Fruit fly (Drosophila melanogaster) whole organism, prepupa: ENCODE measurements around the gene Hr96.

ENCODE experiments used
- Blimp-1 ChIP-seq: fragments of 200-800 bp; sonication (Bioruptor generic); optimal IDR thresholded peaks from 3 replicates; lab custom pipeline; 2017; ENCODE audit warnings: missing biosample characterization, missing genetic modification characterization, mild to moderate bottlenecking, moderate library complexity, missing genetic modification reagents
- CG10669 ChIP-seq: fragments of 200-800 bp; sonication (Bioruptor generic); optimal IDR thresholded peaks from 3 replicates; lab custom pipeline; 2018; ENCODE audit warnings: missing biosample characterization, mild to moderate bottlenecking, missing genetic modification characterization, moderate library complexity
- CG11294 ChIP-seq: fragments of 200-800 bp; sonication (Bioruptor generic); IDR thresholded peaks from 2 replicates; pipeline ENCODE4 v1.3.6; 2022; ENCODE audit warnings: missing biosample characterization, missing genetic modification characterization
- CG11902 ChIP-seq: fragments of 200-800 bp; sonication (Bioruptor generic); optimal IDR thresholded peaks from 3 replicates; lab custom pipeline; 2016; ENCODE audit warnings: missing biosample characterization, missing genetic modification characterization
- CG15336 ChIP-seq: fragments of 200-800 bp; sonication (Bioruptor generic); IDR thresholded peaks from 2 replicates; pipeline ENCODE4 v1.3.6; 2022; ENCODE audit warnings: missing biosample characterization, missing genetic modification characterization
- CG1621 ChIP-seq: fragments of 200-800 bp; sonication (Bioruptor generic); optimal IDR thresholded peaks from 3 replicates; lab custom pipeline; 2018; ENCODE audit warnings: missing biosample characterization, mild to moderate bottlenecking, missing genetic modification characterization
- CG16779 ChIP-seq: fragments of 200-800 bp; sonication (Bioruptor generic); optimal IDR thresholded peaks from 3 replicates; lab custom pipeline; 2017; ENCODE audit warnings: missing biosample characterization, mild to moderate bottlenecking, missing genetic modification characterization
- CG3032 ChIP-seq: fragments of 200-800 bp; optimal IDR thresholded peaks from 2 replicates; lab custom pipeline; 2019; ENCODE audit warnings: missing biosample characterization, mild to moderate bottlenecking, missing genetic modification characterization, moderate library complexity
- CG31627 ChIP-seq: fragments of 200-800 bp; sonication (Bioruptor generic); optimal IDR thresholded peaks from 3 replicates; lab custom pipeline; 2016; ENCODE audit warnings: missing biosample characterization, missing genetic modification characterization
- CG32006 ChIP-seq: fragments of 200-800 bp; sonication (Bioruptor generic); optimal IDR thresholded peaks from 3 replicates; lab custom pipeline; 2017; ENCODE audit warnings: missing biosample characterization, mild to moderate bottlenecking, missing genetic modification characterization
- CG6276 ChIP-seq: fragments of 200-800 bp; sonication (Bioruptor generic); optimal IDR thresholded peaks from 2 replicates; lab custom pipeline; 2017; ENCODE audit warnings: missing biosample characterization, mild to moderate bottlenecking, missing genetic modification characterization
- CG6792 ChIP-seq: fragments of 200-800 bp; sonication (Bioruptor generic); optimal IDR thresholded peaks from 3 replicates; lab custom pipeline; 2016; ENCODE audit warnings: missing biosample characterization, missing genetic modification characterization
- CG6854 ChIP-seq: fragments of 200-800 bp; sonication (Bioruptor generic); optimal IDR thresholded peaks from 2 replicates; lab custom pipeline; 2017; ENCODE audit warnings: missing biosample characterization, mild to moderate bottlenecking, missing genetic modification characterization
- CG7368 ChIP-seq: fragments of 200-800 bp; sonication (Bioruptor generic); optimal IDR thresholded peaks from 3 replicates; lab custom pipeline; 2016; ENCODE audit warnings: missing biosample characterization, missing genetic modification characterization
- CG8119 ChIP-seq: fragments of 200-800 bp; sonication (Bioruptor generic); IDR thresholded peaks from 3 replicates; pipeline ENCODE4 v1.3.6; 2022; ENCODE audit warnings: missing biosample characterization, missing genetic modification characterization
- Eip75B ChIP-seq: fragments of 200-800 bp; sonication (Bioruptor generic); optimal IDR thresholded peaks from 3 replicates; lab custom pipeline; 2016; ENCODE audit warnings: missing biosample characterization, missing genetic modification characterization
- Eip78C ChIP-seq: fragments of 200-800 bp; sonication (Bioruptor generic); peaks from one replicate; lab custom pipeline; 2016; ENCODE audit warnings: missing biosample characterization, missing genetic modification characterization
- Eip93F ChIP-seq: fragments of 200-800 bp; sonication (Bioruptor generic); optimal IDR thresholded peaks from 2 replicates; lab custom pipeline; 2016; ENCODE audit warnings: missing biosample characterization, mild to moderate bottlenecking, missing genetic modification characterization
- Gug ChIP-seq: fragments of 200-800 bp; sonication (Bioruptor generic); IDR thresholded peaks from 2 replicates; pipeline ENCODE4 v1.3.6; 2022; ENCODE audit warnings: missing biosample characterization, missing genetic modification characterization
- Hr38 ChIP-seq: sonication (Bioruptor generic); optimal IDR thresholded peaks from 2 replicates; lab custom pipeline; 2016; ENCODE audit warnings: missing biosample characterization, missing genetic modification characterization
- Hr39 ChIP-seq: fragments of 200-800 bp; sonication (Bioruptor generic); optimal IDR thresholded peaks from 2 replicates; lab custom pipeline; 2016; ENCODE audit warnings: missing biosample characterization, missing genetic modification characterization
- Lpt ChIP-seq: fragments of 200-800 bp; sonication (Bioruptor generic); optimal IDR thresholded peaks from 3 replicates; lab custom pipeline; 2016; ENCODE audit warnings: missing biosample characterization, missing genetic modification characterization
- Met ChIP-seq: fragments of 200-800 bp; sonication (Bioruptor generic); optimal IDR thresholded peaks from 3 replicates; lab custom pipeline; 2016; ENCODE audit warnings: missing biosample characterization, missing genetic modification characterization
- Smox ChIP-seq: fragments of 200-800 bp; sonication (Bioruptor generic); optimal IDR thresholded peaks from 3 replicates; lab custom pipeline; 2016; ENCODE audit warnings: missing biosample characterization, missing genetic modification characterization
- Sox102F ChIP-seq: fragments of 200-800 bp; sonication (Bioruptor generic); optimal IDR thresholded peaks from 2 replicates; lab custom pipeline; 2016; ENCODE audit warnings: missing biosample characterization, mild to moderate bottlenecking, missing genetic modification characterization
- Sox14 ChIP-seq: fragments of 200-800 bp; sonication (Bioruptor generic); optimal IDR thresholded peaks from 3 replicates; lab custom pipeline; 2016; ENCODE audit warnings: missing biosample characterization, missing genetic modification characterization
- cyc ChIP-seq: fragments of 200-800 bp; sonication (Bioruptor generic); optimal IDR thresholded peaks from 3 replicates; lab custom pipeline; 2016; ENCODE audit warnings: missing biosample characterization, missing genetic modification characterization
- dsx ChIP-seq: fragments of 200-800 bp; optimal IDR thresholded peaks from 3 replicates; lab custom pipeline; 2019; ENCODE audit warnings: missing biosample characterization, mild to moderate bottlenecking, missing genetic modification characterization, moderate library complexity; ENCODE audit not compliant: poor library complexity, severe bottlenecking
- esn ChIP-seq: fragments of 200-800 bp; sonication (Bioruptor generic); optimal IDR thresholded peaks from 2 replicates; lab custom pipeline; 2016; ENCODE audit warnings: missing biosample characterization, mild to moderate bottlenecking, missing genetic modification characterization, moderate library complexity
- fd85E ChIP-seq: fragments of 200-800 bp; sonication (Bioruptor generic); optimal IDR thresholded peaks from 3 replicates; lab custom pipeline; 2016; ENCODE audit warnings: missing biosample characterization, missing genetic modification characterization
- lz ChIP-seq: fragments of 200-800 bp; sonication (Bioruptor generic); optimal IDR thresholded peaks from 3 replicates; lab custom pipeline; 2016; ENCODE audit warnings: missing biosample characterization, missing genetic modification characterization
- pdm3 ChIP-seq: fragments of 200-800 bp; sonication (Bioruptor generic); optimal IDR thresholded peaks from 3 replicates; lab custom pipeline; 2016; ENCODE audit warnings: missing biosample characterization, missing genetic modification characterization
- spab ChIP-seq: fragments of 200-800 bp; sonication (Bioruptor generic); optimal IDR thresholded peaks from 2 replicates; lab custom pipeline; 2017; ENCODE audit warnings: missing biosample characterization, mild to moderate bottlenecking, missing genetic modification characterization, missing genetic modification reagents
- ss ChIP-seq, 2 experiments: fragments of 200-800 bp; sonication (Bioruptor generic); optimal IDR thresholded peaks; 2 replicates in 1 of 2; 3 replicates in 1 of 2; lab custom pipeline; 2017 to 2018; ENCODE audit warnings: mild to moderate bottlenecking in 2 of 2, missing biosample characterization in 2 of 2, missing genetic modification characterization in 2 of 2, moderate library complexity in 1 of 2
- topi ChIP-seq: fragments of 200-800 bp; sonication (Bioruptor generic); optimal IDR thresholded peaks from 3 replicates; lab custom pipeline; 2016; ENCODE audit warnings: missing biosample characterization, missing genetic modification characterization

Hr96 gene

DNA sequence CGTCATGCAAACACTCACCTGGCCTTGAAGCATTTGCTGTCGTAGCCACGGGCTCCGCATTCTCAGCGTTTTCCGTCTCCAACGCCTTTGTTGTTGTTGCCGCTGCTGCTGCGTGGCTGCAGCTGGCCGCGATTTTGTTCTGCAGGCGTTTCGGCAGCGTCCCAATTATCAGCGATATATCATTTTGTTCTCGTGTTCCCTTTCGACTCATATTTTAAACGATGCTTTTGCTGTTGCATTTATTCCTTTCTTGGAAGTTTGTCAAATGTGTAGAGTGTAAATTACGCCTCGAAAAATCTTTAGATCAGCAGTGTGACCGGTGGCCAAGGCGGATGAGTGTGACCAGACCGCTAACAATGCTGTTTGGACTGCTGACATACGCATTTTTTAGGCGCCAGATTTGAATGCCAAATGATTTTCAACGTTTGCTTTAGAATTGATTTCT lies 8.1 kb downstream of the Hr96 start, which contains the start of gene Smg6:
Smg6 (minus strand) TSS at position 324 of the 445 bp plus-strand sequence.
- TF ChIP-seq spab (GFP tag; lab: Kevin White, UChicago) (no peak), Hr38 (GFP tag; lab: Kevin White, UChicago) (no peak), CG3032 (tag; lab: Kevin White, UChicago) (no peak)
- TF ChIP-seq, all 60 proteins: peak for 0

- TF ChIP-seq CG8119 (GFP tag; lab: Robert Waterston, UW): no peak
- TF ChIP-seq, all 60 proteins: peak for 0
These were observed 11.6 kb downstream of the Hr96 start, which contains the start of gene CG31115 for dm6 chr3R:25036644-25037043. TSS of gene CG31115 (plus strand) at chr3R:25036944.

DNA sequence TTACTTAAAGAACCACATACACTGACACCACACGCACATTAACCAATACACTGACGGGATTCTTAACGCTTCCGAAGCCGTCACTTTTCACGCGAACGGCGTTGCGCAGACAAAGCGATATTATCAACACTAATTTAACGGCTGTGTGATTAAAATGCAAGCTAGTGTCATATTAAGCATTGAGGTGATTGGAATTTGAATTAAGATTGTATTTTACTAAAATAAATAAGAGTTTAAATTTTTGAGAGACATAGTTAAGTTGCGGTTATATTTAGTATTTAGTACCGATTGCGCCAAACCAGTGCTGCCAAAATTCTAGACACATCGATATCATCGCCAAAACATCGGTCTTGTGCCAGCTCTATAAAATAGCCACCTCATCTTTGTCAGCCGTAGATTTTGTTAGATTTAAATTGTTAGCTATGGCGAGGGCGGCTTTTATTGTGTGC lies 14.0 kb downstream of the Hr96 start, which contains the start of the genes Ythdf and bai:
Ythdf (minus strand) TSS at position 222 of the 449 bp plus-strand sequence.
bai (plus strand) TSS at position 347 of the 449 bp plus-strand sequence.
- TF ChIP-seq CG7368 (GFP tag; lab: Kevin White, UChicago): no peak
- TF ChIP-seq CG6276 (GFP tag; lab: Kevin White, UChicago): no peak
- TF ChIP-seq CG16779 (tag; lab: Kevin White, UChicago): no peak
- no peak for TF ChIP-seq Sox102F
- no peak for TF ChIP-seq CG3032 (tag; lab: Kevin White, UChicago)
- peak; percentile 58 for TF ChIP-seq esn
- peak; percentile 44 for TF ChIP-seq lz (GFP tag; lab: Kevin White, UChicago)
- no peak for TF ChIP-seq CG6792
- peak; percentile 42 for TF ChIP-seq CG31627
- TF ChIP-seq Gug (GFP tag; lab: Robert Waterston, UW): no peak
- TF ChIP-seq dsx: no peak
- TF ChIP-seq Eip93F (GFP tag; lab: Kevin White, UChicago): peak; percentile 35
- TF ChIP-seq Sox14 (GFP tag; lab: Kevin White, UChicago): peak; percentile 74
- no peak for TF ChIP-seq pdm3 (GFP tag; lab: Kevin White, UChicago)

- TF ChIP-seq Eip75B (GFP tag; lab: Kevin White, UChicago): peak; percentile 74
- TF ChIP-seq Eip78C (GFP tag; lab: Kevin White, UChicago): peak; percentile 50
- no peak for TF ChIP-seq Smox
These were observed 19.9 kb downstream of the Hr96 start, which contains the start of gene 5PtaseI for dm6 chr3R:25044816-25045551. TSS of gene 5PtaseI (minus strand) at chr3R:25045151.

DNA sequence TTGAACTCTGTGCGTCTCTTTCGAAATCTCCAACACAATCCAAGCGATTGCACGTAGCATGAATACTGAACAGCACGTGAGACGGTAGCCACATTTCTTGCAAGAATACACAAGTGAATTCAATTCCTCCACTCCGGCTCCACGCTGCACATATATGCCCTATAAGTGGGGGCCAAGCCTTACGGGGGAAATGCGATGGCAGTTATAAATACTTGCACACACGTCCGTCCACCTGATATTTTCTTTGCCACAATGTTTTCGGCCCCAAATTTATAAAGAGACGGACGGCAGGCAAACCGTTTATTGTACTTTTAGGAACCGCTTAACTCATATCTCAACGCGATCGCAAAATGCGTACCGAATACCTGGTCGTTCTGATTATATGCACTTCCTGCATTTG lies 21.0 kb downstream of the Hr96 start, which contains the start of gene CG11786:
CG11786 (plus strand) TSS at position 301 of the 400 bp plus-strand sequence.
- TF ChIP-seq Blimp-1 (GFP tag; lab: Kevin White, UChicago): peak; percentile 19
- no peak for TF ChIP-seq ss (GFP tag; optimal IDR thresholded peaks at IDR 0.05; lab: Kevin White, UChicago)

DNA sequence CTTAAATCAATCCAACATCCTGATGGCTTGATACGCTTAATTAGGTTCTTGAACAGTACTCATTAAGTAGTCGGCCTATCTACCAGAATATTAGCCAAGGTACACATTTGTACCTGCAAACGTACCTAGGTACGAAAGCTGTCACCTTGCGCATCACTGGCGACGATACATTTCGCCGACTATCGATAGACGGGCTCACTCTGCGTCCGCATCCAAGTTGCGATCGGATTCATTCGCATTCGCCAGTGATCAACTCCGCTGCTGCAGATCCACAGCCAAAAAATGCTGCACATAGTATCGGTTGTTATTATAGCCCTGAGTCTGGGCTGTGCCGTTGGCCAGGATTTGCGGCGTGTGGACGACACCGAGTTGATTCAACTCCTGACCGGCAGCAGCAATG lies 22.5 kb downstream of the Hr96 start, which contains the start of gene CG11790:
CG11790 (plus strand) TSS at position 203 of the 400 bp plus-strand sequence.
- no peak for TF ChIP-seq CG15336 (GFP tag; lab: Robert Waterston, UW)
- TF ChIP-seq Hr39 (GFP tag; lab: Kevin White, UChicago): no peak
- TF ChIP-seq topi: peak; percentile 11
- TF ChIP-seq Eip75B (GFP tag; lab: Kevin White, UChicago): peak; percentile 11
- no peak for TF ChIP-seq CG32006 (GFP tag; lab: Kevin White, UChicago)
- TF ChIP-seq CG1621: peak; percentile 54
- TF ChIP-seq Eip78C (GFP tag; lab: Kevin White, UChicago): peak; percentile 22
- TF ChIP-seq CG6854 (GFP tag; lab: Kevin White, UChicago): peak; percentile 5
- TF ChIP-seq Met (GFP tag; lab: Kevin White, UChicago): no peak
- TF ChIP-seq CG11902 (GFP tag; lab: Kevin White, UChicago): no peak
- no peak for TF ChIP-seq CG11294 (GFP tag; lab: Robert Waterston, UW)
- TF ChIP-seq fd85E (GFP tag; lab: Kevin White, UChicago): no peak
- TF ChIP-seq Hr38 (GFP tag; lab: Kevin White, UChicago): no peak
- no peak for TF ChIP-seq CG10669
- no peak for TF ChIP-seq Lpt
- TF ChIP-seq cyc: no peak
- TF ChIP-seq CG7368 (GFP tag; lab: Kevin White, UChicago): no peak
- peak; percentile 34 for TF ChIP-seq esn
- TF ChIP-seq, all 60 proteins: peak for 6
